Worm (Caenorhabditis elegans): ENCODE measurements around the gene mig-13.
A peak's percentile ranks its signal among the peaks of the same experiment; 100 is the strongest.

Gene mig-13

ce11 chrX:4809753-4810424 lies 10.0 kb upstream of the mig-13 start (continued):
- TF ChIP-seq hpl-2 (GFP tag; optimal IDR thresholded peaks at IDR 0.05) (no peak), skn-1 (tag; optimal IDR thresholded peaks at IDR 0.05) (peak; percentile 13), nhr-85 (tag) (peak; percentile 90), snpc-4 (tag; optimal IDR thresholded peaks at IDR 0.05) (no peak), nhr-12 (tag; optimal IDR thresholded peaks at IDR 0.05) (no peak), C04F5.9 (tag; optimal IDR thresholded peaks at IDR 0.05) (no peak), lsy-2 (tag; optimal IDR thresholded peaks at IDR 0.05) (peak in 1 of 2 experiments; percentile 35), nhr-20 (tag; optimal IDR thresholded peaks at IDR 0.05) (peak; percentile 58), fkh-8 (tag; optimal IDR thresholded peaks at IDR 0.05) (no peak), sup-37 (GFP tag; optimal IDR thresholded peaks at IDR 0.05) (no peak), lir-3 (tag; optimal IDR thresholded peaks at IDR 0.05; ENCODE audit: poor library complexity) (no peak), fos-1 (tag; optimal IDR thresholded peaks at IDR 0.05) (no peak), ceh-8 (GFP tag; optimal IDR thresholded peaks at IDR 0.05) (no peak), grh-1 (GFP tag; IDR thresholded peaks at IDR 0.05) (no peak; the same call in 1 of the 2 replicates), unc-98 (GFP tag; IDR thresholded peaks at IDR 0.05) (no peak)

ce11 chrX:4809189-4809588 lies 9.3 kb upstream of the mig-13 start:
- peak; percentile 99 for TF ChIP-seq blmp-1 (tag; optimal IDR thresholded peaks at IDR 0.05)
- TF ChIP-seq elt-3 (tag; optimal IDR thresholded peaks at IDR 0.05) = peak in 1 of 6 experiments; percentile 15
- TF ChIP-seq lin-13 (GFP tag; optimal IDR thresholded peaks at IDR 0.05) = no peak
- no peak for TF ChIP-seq nhr-12 (tag; optimal IDR thresholded peaks at IDR 0.05)
- no peak for TF ChIP-seq pag-3 (tag; optimal IDR thresholded peaks at IDR 0.05; ENCODE audit: borderline replicate concordance, insufficient read depth)
- TF ChIP-seq nhr-85 (tag) = peak; percentile 60

- TF ChIP-seq unc-98 (GFP tag; IDR thresholded peaks at IDR 0.05) (no peak), ets-5 (GFP tag; IDR thresholded peaks at IDR 0.05) (no peak), aly-2 (tag; optimal IDR thresholded peaks at IDR 0.05) (no peak), elt-3 (tag; optimal IDR thresholded peaks at IDR 0.05) (peak in 4 of 6 experiments; percentile 41 to 64 (median 48)), blmp-1 (tag; optimal IDR thresholded peaks at IDR 0.05) (peak; percentile 19), nhr-71 (tag; optimal IDR thresholded peaks at IDR 0.05) (peak; percentile 33), nhr-85 (tag) (peak; percentile 78), efl-1 (optimal IDR thresholded peaks at IDR 0.05) (no peak), efl-1 (GFP tag; optimal IDR thresholded peaks at IDR 0.05 in 1 of 2) (peak in 1 of 2 experiments; percentile 78), nhr-20 (tag; optimal IDR thresholded peaks at IDR 0.05) (peak; percentile 52), C16A3.4 (tag; optimal IDR thresholded peaks at IDR 0.05) (no peak), snu-23 (GFP tag; optimal IDR thresholded peaks at IDR 0.05) (peak; percentile 62), lin-13 (GFP tag; optimal IDR thresholded peaks at IDR 0.05) (peak; percentile 11), lin-39 (tag; optimal IDR thresholded peaks at IDR 0.05) (no peak), mep-1 (tag; optimal IDR thresholded peaks at IDR 0.05) (peak; percentile 60), nhr-90 (tag; optimal IDR thresholded peaks at IDR 0.05; ENCODE audit: poor library complexity) (peak; percentile 44), fkh-8 (tag; optimal IDR thresholded peaks at IDR 0.05) (no peak), aha-1 (tag; optimal IDR thresholded peaks at IDR 0.05) (no peak), lsy-2 (tag; optimal IDR thresholded peaks at IDR 0.05) (peak in 1 of 2 experiments; percentile 29)
Measured at ce11 chrX:4808737-4809136, 8.8 kb upstream of the mig-13 start.

ce11 chrX:4803942-4804341 lies 4.0 kb upstream of the mig-13 start:
- TF ChIP-seq irx-1 (tag; optimal IDR thresholded peaks at IDR 0.05) (no peak), pag-3 (tag; optimal IDR thresholded peaks at IDR 0.05; ENCODE audit: borderline replicate concordance, insufficient read depth) (no peak), ces-1 (GFP tag; optimal IDR thresholded peaks at IDR 0.05) (no peak), hpl-2 (GFP tag; optimal IDR thresholded peaks at IDR 0.05) (no peak), aly-2 (tag; optimal IDR thresholded peaks at IDR 0.05) (no peak), nhr-28 (tag; optimal IDR thresholded peaks at IDR 0.05) (no peak), tbx-2 (tag; optimal IDR thresholded peaks at IDR 0.05) (no peak), pax-3 (tag; optimal IDR thresholded peaks at IDR 0.05) (no peak), C34B4.2 (tag; optimal IDR thresholded peaks at IDR 0.05) (no peak), unc-98 (GFP tag; IDR thresholded peaks at IDR 0.05) (no peak), nhr-11 (tag; optimal IDR thresholded peaks at IDR 0.05) (no peak), egl-13 (tag; optimal IDR thresholded peaks at IDR 0.05) (no peak), dsc-1 (tag; optimal IDR thresholded peaks at IDR 0.05) (no peak), F16B12.6 (tag; optimal IDR thresholded peaks at IDR 0.05) (no peak), unc-30 (tag; optimal IDR thresholded peaks at IDR 0.05) (no peak)

All from whole organism, L1 larva.